Fruit fly (Drosophila melanogaster): Measurements from ENCODE around the gene CG4835.

DNA sequence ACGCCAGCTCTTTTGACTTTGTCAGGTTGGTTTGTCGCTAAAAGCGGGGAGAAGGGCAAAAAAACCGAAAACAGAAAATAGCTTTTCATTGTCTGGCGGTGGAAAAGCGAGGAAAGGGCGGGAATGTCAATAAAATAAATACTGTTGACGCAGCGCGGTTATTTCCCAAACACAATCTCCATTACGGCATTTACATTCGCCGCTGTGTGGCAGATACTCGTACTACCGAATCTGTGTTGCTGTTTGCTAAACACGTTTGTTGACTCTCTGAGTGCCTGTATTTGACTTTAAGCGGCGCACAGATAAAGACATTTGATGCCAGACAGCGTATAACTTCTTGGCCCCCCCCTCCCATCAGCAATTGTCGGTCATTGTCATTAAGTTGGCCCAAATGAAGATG, 32.5 kb upstream of the CG4835 start:
- TF ChIP-seq CTCF (optimal IDR thresholded peaks at IDR 0.05) = no peak
- TF ChIP-seq CG8478 (optimal IDR thresholded peaks at IDR 0.05) = no peak

Measured in S2 (cell line).